Fruit fly (Drosophila melanogaster): ENCODE measurements around the gene Traf6.

DNA sequence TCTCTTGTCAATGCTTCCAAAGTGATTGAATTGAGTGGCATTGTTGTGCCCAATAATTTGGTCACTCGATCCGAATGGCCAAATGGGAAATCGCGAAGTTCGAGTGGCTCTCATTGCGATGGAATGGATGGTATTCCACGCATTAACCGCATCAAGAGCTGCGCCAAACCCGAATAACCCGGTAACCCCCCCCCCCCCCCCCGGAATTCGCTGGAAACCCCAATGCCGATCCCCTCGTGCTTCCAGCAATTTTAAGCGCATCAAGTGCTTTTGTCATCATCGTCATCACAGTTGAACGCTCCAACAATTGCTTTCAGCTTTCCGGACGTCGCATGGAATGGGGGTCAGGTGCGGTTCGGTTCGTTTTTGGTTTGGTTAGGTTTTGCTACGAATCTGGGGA is 49.4 kb upstream of the Traf6 start:
- no peak for TF ChIP-seq Hr38 (GFP tag; optimal IDR thresholded peaks at IDR 0.05)
- TF ChIP-seq Blimp-1 (GFP tag; optimal IDR thresholded peaks at IDR 0.05): no peak
- TF ChIP-seq Ets96B (tag; optimal IDR thresholded peaks at IDR 0.05): no peak
- TF ChIP-seq CG3919 (GFP tag; optimal IDR thresholded peaks at IDR 0.05): no peak
- TF ChIP-seq lz (GFP tag; optimal IDR thresholded peaks at IDR 0.05): no peak
